Fruit fly (Drosophila melanogaster) whole organism, embryonic: ENCODE results near the gene CG9150.

Source experiments
- Antp ChIP-seq: fragments of 200-800 bp; sonication (Bioruptor generic); optimal IDR thresholded peaks from 3 replicates; lab custom pipeline; 2016; ENCODE audit warnings: missing biosample characterization, missing genetic modification characterization
- Asciz ChIP-seq: fragments of 200-800 bp; sonication (Bioruptor generic); optimal IDR thresholded peaks from 2 replicates; lab custom pipeline; 2017; ENCODE audit warnings: missing biosample characterization, mild to moderate bottlenecking, missing genetic modification characterization, missing genetic modification reagents
- BEAF-32 ChIP-seq: fragments of 200-800 bp; sonication (Bioruptor generic); optimal IDR thresholded peaks from 3 replicates; lab custom pipeline; 2017; ENCODE audit warnings: missing biosample characterization, missing genetic modification characterization, mild to moderate bottlenecking, moderate library complexity, missing genetic modification reagents
- Blimp-1 ChIP-seq: fragments of 200-800 bp; sonication (Bioruptor generic); optimal IDR thresholded peaks from 3 replicates; lab custom pipeline; 2018; ENCODE audit warnings: missing biosample characterization, missing genetic modification characterization, mild to moderate bottlenecking, moderate library complexity, missing genetic modification reagents
- CG14710 ChIP-seq: fragments of 200-800 bp; sonication (Bioruptor generic); optimal IDR thresholded peaks from 3 replicates; lab custom pipeline; 2019; ENCODE audit warnings: missing biosample characterization, mild to moderate bottlenecking, missing genetic modification characterization, moderate library complexity
- CG15514 ChIP-seq: fragments of 200-800 bp; sonication (Bioruptor generic); optimal IDR thresholded peaks from 3 replicates; lab custom pipeline; 2017; ENCODE audit warnings: missing biosample characterization, missing genetic modification characterization, mild to moderate bottlenecking, moderate library complexity, missing genetic modification reagents
- CG17829 ChIP-seq: fragments of 200-800 bp; optimal IDR thresholded peaks from 2 replicates; lab custom pipeline; 2019; ENCODE audit warnings: missing biosample characterization, mild to moderate bottlenecking, missing genetic modification characterization, moderate library complexity
- CG2120 ChIP-seq: fragments of 200-800 bp; sonication (Bioruptor generic); optimal IDR thresholded peaks from 3 replicates; lab custom pipeline; 2016; ENCODE audit warnings: missing biosample characterization, missing genetic modification characterization
- CG2678 ChIP-seq: fragments of 200-800 bp; sonication (Bioruptor generic); optimal IDR thresholded peaks from 3 replicates; lab custom pipeline; 2019; ENCODE audit warnings: missing biosample characterization, mild to moderate bottlenecking, missing genetic modification characterization, moderate library complexity
- CG2712 ChIP-seq: fragments of 200-800 bp; optimal IDR thresholded peaks from 3 replicates; lab custom pipeline; 2019; ENCODE audit warnings: missing biosample characterization, mild to moderate bottlenecking, missing genetic modification characterization, moderate library complexity
- CG33557 ChIP-seq: fragments of 200-800 bp; sonication (Bioruptor generic); optimal IDR thresholded peaks from 2 replicates; lab custom pipeline; 2019; ENCODE audit warnings: missing biosample characterization, mild to moderate bottlenecking, missing genetic modification characterization, moderate library complexity
- CG4282 ChIP-seq: fragments of 200-800 bp; sonication (Bioruptor generic); optimal IDR thresholded peaks from 2 replicates; lab custom pipeline; 2016; ENCODE audit warnings: missing biosample characterization, missing genetic modification characterization
- CG43689 ChIP-seq: fragments of 200-800 bp; sonication (Bioruptor generic); IDR thresholded peaks from 2 replicates; pipeline ENCODE4 v1.3.6; 2022; ENCODE audit warnings: missing biosample characterization, missing genetic modification characterization
- CG6254 ChIP-seq: fragments of 200-800 bp; sonication (Bioruptor generic); optimal IDR thresholded peaks from 3 replicates; lab custom pipeline; 2017; ENCODE audit warnings: mild to moderate bottlenecking, missing biosample characterization, missing genetic modification reagents, missing genetic modification characterization
- CG9727 ChIP-seq: fragments of 200-800 bp; sonication (Bioruptor generic); optimal IDR thresholded peaks from 3 replicates; lab custom pipeline; 2017; ENCODE audit warnings: missing biosample characterization, mild to moderate bottlenecking, missing genetic modification characterization
- Dref ChIP-seq: fragments of 200-800 bp; sonication (Bioruptor generic); IDR thresholded peaks from 2 replicates; pipeline ENCODE4 v1.3.6; 2022; ENCODE audit warnings: missing biosample characterization, missing genetic modification characterization
- Fer2 ChIP-seq: fragments of 200-800 bp; sonication (Bioruptor generic); optimal IDR thresholded peaks from 2 replicates; lab custom pipeline; 2018; ENCODE audit warnings: missing biosample characterization, mild to moderate bottlenecking, missing genetic modification characterization, moderate library complexity
- MTF-1 ChIP-seq: fragments of 200-800 bp; sonication (Bioruptor generic); optimal IDR thresholded peaks from 2 replicates; lab custom pipeline; 2018; ENCODE audit warnings: missing biosample characterization, mild to moderate bottlenecking, missing genetic modification characterization, borderline replicate concordance
- bsh ChIP-seq, 2 experiments: fragments of 200-800 bp; sonication (Bioruptor generic); optimal IDR thresholded peaks; 2 replicates each; lab custom pipeline; 2017 to 2018; ENCODE audit warnings: mild to moderate bottlenecking in 2 of 2, missing biosample characterization in 2 of 2, missing genetic modification characterization in 2 of 2, moderate library complexity in 1 of 2
- disco-r ChIP-seq: fragments of 200-800 bp; sonication (Bioruptor generic); optimal IDR thresholded peaks from 2 replicates; lab custom pipeline; 2016; ENCODE audit warnings: missing biosample characterization, missing genetic modification characterization
- fd96Cb ChIP-seq: fragments of 200-800 bp; sonication (Bioruptor generic); optimal IDR thresholded peaks from 2 replicates; lab custom pipeline; 2018; ENCODE audit warnings: missing biosample characterization, mild to moderate bottlenecking, missing genetic modification characterization, moderate library complexity
- lola ChIP-seq, 3 experiments: fragments of >200 bp in 2 of 3; fragments of 200-800 bp in 1 of 3; sonication (Bioruptor generic) in 1 of 3; optimal IDR thresholded peaks; 2 replicates each; lab custom pipeline; 2017 to 2019; ENCODE audit warnings: missing biosample characterization in 3 of 3, missing genetic modification characterization in 3 of 3, mild to moderate bottlenecking in 1 of 3, moderate library complexity in 1 of 3
- mirr ChIP-seq: fragments of 200-800 bp; sonication (Bioruptor generic); optimal IDR thresholded peaks from 3 replicates; lab custom pipeline; 2018; ENCODE audit warnings: missing biosample characterization, mild to moderate bottlenecking, missing genetic modification characterization
- nerfin-1 ChIP-seq: fragments of 200-800 bp; sonication (Bioruptor generic); optimal IDR thresholded peaks from 3 replicates; lab custom pipeline; 2019; ENCODE audit warnings: missing biosample characterization, mild to moderate bottlenecking, missing genetic modification characterization, moderate library complexity
- nmo ChIP-seq: fragments of 200-800 bp; sonication (Bioruptor generic); optimal IDR thresholded peaks from 2 replicates; lab custom pipeline; 2018; ENCODE audit warnings: missing biosample characterization, mild to moderate bottlenecking, missing genetic modification characterization, moderate library complexity
- odd ChIP-seq: fragments of 200-800 bp; sonication (Bioruptor generic); optimal IDR thresholded peaks from 2 replicates; lab custom pipeline; 2017; ENCODE audit warnings: missing biosample characterization, mild to moderate bottlenecking, missing genetic modification characterization
- phol ChIP-seq: fragments of 200-800 bp; sonication (Bioruptor generic); optimal IDR thresholded peaks from 3 replicates; lab custom pipeline; 2018; ENCODE audit warnings: missing biosample characterization, mild to moderate bottlenecking, missing genetic modification characterization, moderate library complexity
- pita ChIP-seq: fragments of 200-800 bp; sonication (Bioruptor generic); optimal IDR thresholded peaks from 2 replicates; lab custom pipeline; 2017; ENCODE audit warnings: missing biosample characterization, mild to moderate bottlenecking, missing genetic modification characterization
- pnt ChIP-seq: fragments of 200-800 bp; sonication (Bioruptor generic); optimal IDR thresholded peaks from 3 replicates; lab custom pipeline; 2016; ENCODE audit warnings: missing biosample characterization, missing genetic modification characterization
- prd ChIP-seq, 3 experiments: fragments of >200 bp in 2 of 3; fragments of 200-800 bp in 1 of 3; sonication (Bioruptor generic) in 1 of 3; optimal IDR thresholded peaks in 2 of 3; IDR thresholded peaks in 1 of 3; 2 replicates in 2 of 3; 3 replicates in 1 of 3; pipeline versions ENCODE4 v1.3.6 to Lab custom; 2017 to 2022; ENCODE audit warnings: missing biosample characterization in 1 of 3, missing genetic modification characterization in 1 of 3
- sisA ChIP-seq: fragments of 200-800 bp; sonication (Bioruptor generic); IDR thresholded peaks from 2 replicates; pipeline ENCODE4 v1.3.6; 2022; ENCODE audit warnings: missing biosample characterization, missing genetic modification characterization
- sob ChIP-seq: fragments of 200-800 bp; sonication (Bioruptor generic); IDR thresholded peaks from 2 replicates; pipeline ENCODE4 v1.3.6; 2022; ENCODE audit warnings: missing biosample characterization, missing genetic modification characterization
- tin ChIP-seq: fragments of 200-800 bp; sonication (Bioruptor generic); optimal IDR thresholded peaks from 3 replicates; lab custom pipeline; 2016; ENCODE audit warnings: missing biosample characterization, missing genetic modification characterization
- toy ChIP-seq: fragments of 200-800 bp; sonication (Bioruptor generic); IDR thresholded peaks from 2 replicates; pipeline ENCODE4 v1.3.6; 2022; ENCODE audit warnings: missing biosample characterization, missing genetic modification characterization
- unc-4 ChIP-seq: fragments of 200-800 bp; sonication (Bioruptor generic); IDR thresholded peaks from 2 replicates; pipeline ENCODE4 v1.3.6; 2022; ENCODE audit warnings: missing biosample characterization, missing genetic modification characterization; ENCODE audit not compliant: partially characterized antibody
- vnd ChIP-seq: fragments of 200-800 bp; sonication (Bioruptor generic); IDR thresholded peaks from 3 replicates; pipeline ENCODE4 v1.3.6; 2022; ENCODE audit warnings: missing biosample characterization, missing genetic modification characterization; ENCODE audit not compliant: partially characterized antibody
- wek ChIP-seq: fragments of 200-800 bp; sonication (Bioruptor generic); optimal IDR thresholded peaks from 3 replicates; lab custom pipeline; 2018; ENCODE audit warnings: missing biosample characterization, mild to moderate bottlenecking, missing genetic modification characterization, moderate library complexity
- wor ChIP-seq: fragments of 200-800 bp; sonication (Bioruptor generic); IDR thresholded peaks from 2 replicates; pipeline ENCODE4 v1.3.6; 2022; ENCODE audit warnings: missing biosample characterization, missing genetic modification characterization
- zfh1 ChIP-seq: fragments of 200-800 bp; sonication (Bioruptor generic); IDR thresholded peaks from 3 replicates; pipeline ENCODE4 v1.3.6; 2022; ENCODE audit warnings: missing biosample characterization, missing genetic modification characterization

CG9150 gene

dm6 chr2L:6022793-6023192 lies 45.6 kb downstream of the CG9150 start (continued):
- peak; percentile 70 for TF ChIP-seq CG2712
- no peak for TF ChIP-seq CG4282 (GFP tag; lab: Kevin White, UChicago)
- no peak for TF ChIP-seq Antp (GFP tag; lab: Kevin White, UChicago)
- TF ChIP-seq pnt (GFP tag; lab: Kevin White, UChicago) = no peak
- TF ChIP-seq zfh1 (GFP tag; lab: Robert Waterston, UW) = no peak
- no peak for TF ChIP-seq sob (GFP tag; lab: Robert Waterston, UW)
- TF ChIP-seq Blimp-1 (GFP tag; lab: Kevin White, UChicago) = peak; percentile 25
- peak; percentile 40 for TF ChIP-seq CG17829 (tag; lab: Kevin White, UChicago)
- peak in 1 of 3 experiments; percentile 58 for TF ChIP-seq lola (GFP tag; optimal IDR thresholded peaks at IDR 0.05; lab: Kevin White, UChicago)
- no peak for TF ChIP-seq CG33557 (GFP tag; lab: Kevin White, UChicago)
- 0 out of 2 replicates have a peak, but pooled peaks have one; percentile 27 for TF ChIP-seq sisA (GFP tag; lab: Robert Waterston, UW)
- peak; percentile 56 for TF ChIP-seq CG2678 (tag; lab: Kevin White, UChicago)
- TF ChIP-seq fd96Cb = peak; percentile 23
- no peak for TF ChIP-seq toy (GFP tag; lab: Robert Waterston, UW)
- TF ChIP-seq nmo (GFP tag; lab: Kevin White, UChicago) = peak; percentile 57
- no peak for TF ChIP-seq tin (GFP tag; lab: Kevin White, UChicago)
- no peak for TF ChIP-seq prd (optimal IDR thresholded peaks at IDR 0.05; lab: Kevin White, UChicago)
- TF ChIP-seq prd (GFP tag; IDR thresholded peaks at IDR 0.05; lab: Robert Waterston, UW) = peak; percentile 30; the same call in 1 of the 3 replicates
- no peak for TF ChIP-seq Fer2 (tag; lab: Kevin White, UChicago)
- no peak for TF ChIP-seq CG2120 (GFP tag; lab: Kevin White, UChicago)
- no peak for TF ChIP-seq odd (GFP tag; lab: Kevin White, UChicago)
- no peak for TF ChIP-seq Asciz (GFP tag; lab: Kevin White, UChicago)
- peak; percentile 54 for TF ChIP-seq CG14710 (tag; lab: Kevin White, UChicago)
- TF ChIP-seq wek (GFP tag; lab: Kevin White, UChicago) = no peak
- TF ChIP-seq nerfin-1 (tag; lab: Kevin White, UChicago) = no peak
- TF ChIP-seq vnd (GFP tag; lab: Robert Waterston, UW) = no peak
- no peak for TF ChIP-seq BEAF-32
- no peak for TF ChIP-seq pita
- TF ChIP-seq mirr (GFP tag; lab: Kevin White, UChicago) = no peak
- TF ChIP-seq MTF-1 (GFP tag; lab: Kevin White, UChicago) = no peak
- no peak for TF ChIP-seq Dref
- peak; percentile 52 for TF ChIP-seq CG9727 (GFP tag; lab: Kevin White, UChicago)
- peak; percentile 31 to 34 for TF ChIP-seq bsh (GFP tag; optimal IDR thresholded peaks at IDR 0.05; lab: Kevin White, UChicago)
- no peak for TF ChIP-seq CG15514 (GFP tag; lab: Kevin White, UChicago)
- TF ChIP-seq wor = no peak
- TF ChIP-seq disco-r (GFP tag; lab: Kevin White, UChicago) = no peak
- no peak for TF ChIP-seq unc-4
- no peak for TF ChIP-seq CG43689 (GFP tag; lab: Robert Waterston, UW)
- peak; percentile 1 for TF ChIP-seq CG6254 (GFP tag; lab: Kevin White, UChicago)
- TF ChIP-seq phol (tag; lab: Kevin White, UChicago) = peak; percentile 58
